Fruit fly (Drosophila melanogaster) whole organism, embryonic: Measurements from ENCODE around the gene CG15212.

Experiments used
- CG10267 ChIP-seq: fragments of 200-800 bp; sonication (Bioruptor generic); optimal IDR thresholded peaks from 2 replicates; lab custom pipeline; 2018; ENCODE audit warnings: missing biosample characterization, mild to moderate bottlenecking, missing genetic modification characterization, moderate library complexity
- CG11456 ChIP-seq: fragments of 200-800 bp; sonication (Bioruptor generic); IDR thresholded peaks from 3 replicates; pipeline ENCODE4 v1.3.6; 2022; ENCODE audit warnings: missing biosample characterization, missing genetic modification characterization
- CG12299 ChIP-seq: fragments of 200-800 bp; sonication (Bioruptor generic); optimal IDR thresholded peaks from 2 replicates; lab custom pipeline; 2018; ENCODE audit warnings: missing biosample characterization, mild to moderate bottlenecking, missing genetic modification characterization
- CG15269 ChIP-seq: fragments of 200-800 bp; sonication (Bioruptor generic); optimal IDR thresholded peaks from 2 replicates; lab custom pipeline; 2018; ENCODE audit warnings: missing biosample characterization, mild to moderate bottlenecking, missing genetic modification characterization, moderate library complexity
- CG15479 ChIP-seq: fragments of 200-800 bp; sonication (Bioruptor generic); optimal IDR thresholded peaks from 3 replicates; lab custom pipeline; 2019; ENCODE audit warnings: missing biosample characterization, mild to moderate bottlenecking, missing genetic modification characterization, moderate library complexity
- CG17568 ChIP-seq: fragments of 200-800 bp; sonication (Bioruptor generic); optimal IDR thresholded peaks from 2 replicates; lab custom pipeline; 2018; ENCODE audit warnings: missing biosample characterization, mild to moderate bottlenecking, missing genetic modification characterization, moderate library complexity
- CG2678 ChIP-seq: fragments of 200-800 bp; sonication (Bioruptor generic); optimal IDR thresholded peaks from 3 replicates; lab custom pipeline; 2019; ENCODE audit warnings: missing biosample characterization, mild to moderate bottlenecking, missing genetic modification characterization, moderate library complexity
- CG34376 ChIP-seq: fragments of 200-800 bp; sonication (Bioruptor generic); optimal IDR thresholded peaks from 2 replicates; lab custom pipeline; 2018; ENCODE audit warnings: missing biosample characterization, mild to moderate bottlenecking, missing genetic modification characterization
- CG3847 ChIP-seq: fragments of 200-800 bp; sonication (Bioruptor generic); IDR thresholded peaks from 2 replicates; pipeline ENCODE4 v1.3.6; 2022; ENCODE audit warnings: missing biosample characterization, missing genetic modification characterization
- CG5180 ChIP-seq: fragments of 200-800 bp; sonication (Bioruptor generic); optimal IDR thresholded peaks from 3 replicates; lab custom pipeline; 2017; ENCODE audit warnings: missing biosample characterization, missing genetic modification characterization, mild to moderate bottlenecking, moderate library complexity, missing genetic modification reagents
- CG8290 ChIP-seq, 3 experiments: fragments of 200-800 bp; sonication (Bioruptor generic); optimal IDR thresholded peaks; 2 replicates each; lab custom pipeline; 2016 to 2019; ENCODE audit warnings: missing biosample characterization in 3 of 3, missing genetic modification characterization in 3 of 3, mild to moderate bottlenecking in 2 of 3, moderate library complexity in 1 of 3
- CG8924 ChIP-seq: fragments of 200-800 bp; optimal IDR thresholded peaks from 3 replicates; lab custom pipeline; 2019; ENCODE audit warnings: missing biosample characterization, mild to moderate bottlenecking, missing genetic modification characterization, moderate library complexity
- CG9215 ChIP-seq: fragments of 200-800 bp; sonication (Bioruptor generic); IDR thresholded peaks from 2 replicates; pipeline ENCODE4 v1.3.6; 2022; ENCODE audit warnings: missing biosample characterization, missing genetic modification characterization
- Doc2 ChIP-seq: fragments of 200-800 bp; sonication (Bioruptor generic); IDR thresholded peaks from 2 replicates; pipeline ENCODE4 v1.3.6; 2022; ENCODE audit warnings: missing biosample characterization, missing genetic modification characterization
- Dp ChIP-seq: fragments of 200-800 bp; sonication (Bioruptor generic); optimal IDR thresholded peaks from 2 replicates; lab custom pipeline; 2018; ENCODE audit warnings: missing biosample characterization, mild to moderate bottlenecking, missing genetic modification characterization, moderate library complexity
- Ets65A ChIP-seq: fragments of 200-800 bp; sonication (Bioruptor generic); peaks from one replicate; lab custom pipeline; 2016; ENCODE audit warnings: missing biosample characterization, missing genetic modification characterization
- Fer3 ChIP-seq: fragments of 200-800 bp; sonication (Bioruptor generic); optimal IDR thresholded peaks from 2 replicates; lab custom pipeline; 2018; ENCODE audit warnings: missing biosample characterization, mild to moderate bottlenecking, missing genetic modification characterization, moderate library complexity
- GATAe ChIP-seq: fragments of 200-800 bp; sonication (Bioruptor generic); conservative IDR thresholded peaks from 2 replicates; pipeline ENCODE4 v1.3.6; 2022; ENCODE audit warnings: missing biosample characterization, missing genetic modification characterization
- Gsc ChIP-seq: fragments of 200-800 bp; sonication (Bioruptor generic); IDR thresholded peaks from 2 replicates; pipeline ENCODE4 v1.3.6; 2022; ENCODE audit warnings: missing biosample characterization, missing genetic modification characterization
- Hr78 ChIP-seq, 2 experiments: fragments of 200-800 bp in 1 of 2; fragments of >200 bp in 1 of 2; sonication (Bioruptor generic) in 1 of 2; optimal IDR thresholded peaks; 2 replicates each; lab custom pipeline; 2017 to 2019; ENCODE audit warnings: missing biosample characterization in 2 of 2, missing genetic modification characterization in 2 of 2, mild to moderate bottlenecking in 1 of 2, moderate library complexity in 1 of 2
- Med ChIP-seq: fragments of 200-800 bp; sonication (Bioruptor generic); peaks from one replicate; lab custom pipeline; 2016; ENCODE audit warnings: missing biosample characterization, missing genetic modification characterization, mild to moderate bottlenecking, inconsistent platforms, moderate library complexity
- Pdp1 ChIP-seq, 2 experiments: fragments of 200-800 bp; sonication (Bioruptor generic); optimal IDR thresholded peaks; 3 replicates each; lab custom pipeline; 2016; ENCODE audit warnings: missing biosample characterization in 2 of 2, missing genetic modification characterization in 2 of 2, mild to moderate bottlenecking in 1 of 2, moderate library complexity in 1 of 2
- Ravus ChIP-seq: fragments of 200-800 bp; sonication (Bioruptor generic); IDR thresholded peaks from 2 replicates; pipeline ENCODE4 v1.3.6; 2022; ENCODE audit warnings: missing biosample characterization, missing genetic modification characterization
- ab ChIP-seq: fragments of 200-800 bp; sonication (Bioruptor generic); optimal IDR thresholded peaks from 2 replicates; lab custom pipeline; 2016; ENCODE audit warnings: missing biosample characterization, missing genetic modification characterization
- ac ChIP-seq: fragments of 200-800 bp; sonication (Bioruptor generic); optimal IDR thresholded peaks from 3 replicates; lab custom pipeline; 2017; ENCODE audit warnings: missing biosample characterization, mild to moderate bottlenecking, missing genetic modification characterization
- caup ChIP-seq: fragments of 200-800 bp; sonication (Bioruptor generic); optimal IDR thresholded peaks from 3 replicates; lab custom pipeline; 2017; ENCODE audit warnings: missing biosample characterization, mild to moderate bottlenecking, missing genetic modification characterization, moderate library complexity; ENCODE audit not compliant: severe bottlenecking
- cwo ChIP-seq: fragments of 200-800 bp; sonication (Bioruptor generic); optimal IDR thresholded peaks from 3 replicates; lab custom pipeline; 2017; ENCODE audit warnings: missing biosample characterization, missing genetic modification characterization, mild to moderate bottlenecking, moderate library complexity, missing genetic modification reagents
- exex ChIP-seq: fragments of 200-800 bp; sonication (Bioruptor generic); optimal IDR thresholded peaks from 4 replicates; lab custom pipeline; 2018; ENCODE audit warnings: missing biosample characterization, mild to moderate bottlenecking, missing genetic modification characterization, moderate library complexity
- fu2 ChIP-seq: fragments of 200-800 bp; sonication (Bioruptor generic); optimal IDR thresholded peaks from 2 replicates; lab custom pipeline; 2016; ENCODE audit warnings: missing biosample characterization, missing genetic modification characterization
- grn ChIP-seq: fragments of 200-800 bp; sonication (Bioruptor generic); optimal IDR thresholded peaks from 3 replicates; lab custom pipeline; 2017; ENCODE audit warnings: missing biosample characterization, missing genetic modification characterization
- hth ChIP-seq: fragments of >200 bp; optimal IDR thresholded peaks from 2 replicates; lab custom pipeline; 2017; ENCODE audit warnings: inconsistent platforms
- insv ChIP-seq, 2 experiments: fragments of 200-800 bp; sonication (Bioruptor generic); optimal IDR thresholded peaks; 3 replicates each; lab custom pipeline; 2016 to 2018; ENCODE audit warnings: missing biosample characterization in 2 of 2, missing genetic modification characterization in 2 of 2
- inv ChIP-seq: fragments of 200-800 bp; sonication (Bioruptor generic); IDR thresholded peaks from 2 replicates; pipeline ENCODE4 v1.3.6; 2022; ENCODE audit warnings: missing biosample characterization, missing genetic modification characterization; ENCODE audit not compliant: partially characterized antibody
- lab ChIP-seq: fragments of 200-800 bp; sonication (Bioruptor generic); optimal IDR thresholded peaks from 3 replicates; lab custom pipeline; 2017; ENCODE audit warnings: missing biosample characterization, missing genetic modification characterization, mild to moderate bottlenecking, moderate library complexity, missing genetic modification reagents
- mirr ChIP-seq: fragments of 200-800 bp; sonication (Bioruptor generic); optimal IDR thresholded peaks from 3 replicates; lab custom pipeline; 2018; ENCODE audit warnings: missing biosample characterization, mild to moderate bottlenecking, missing genetic modification characterization
- onecut ChIP-seq: fragments of 200-800 bp; sonication (Bioruptor generic); IDR thresholded peaks from 2 replicates; pipeline ENCODE4 v1.3.6; 2022; ENCODE audit warnings: missing biosample characterization, missing genetic modification characterization
- pum ChIP-seq: fragments of 200-800 bp; sonication (Bioruptor generic); optimal IDR thresholded peaks from 2 replicates; lab custom pipeline; 2016; ENCODE audit warnings: missing biosample characterization, missing genetic modification characterization
- sd ChIP-seq: fragments of 200-800 bp; sonication (Bioruptor generic); optimal IDR thresholded peaks from 3 replicates; lab custom pipeline; 2018; ENCODE audit warnings: missing biosample characterization, mild to moderate bottlenecking, missing genetic modification characterization, moderate library complexity
- sr ChIP-seq: fragments of 200-800 bp; sonication (Bioruptor generic); IDR thresholded peaks from 3 replicates; pipeline ENCODE4 v1.3.6; 2022; ENCODE audit warnings: missing biosample characterization, missing genetic modification characterization
- stwl ChIP-seq: fragments of 200-800 bp; sonication (Bioruptor generic); optimal IDR thresholded peaks from 3 replicates; lab custom pipeline; 2018; ENCODE audit warnings: missing biosample characterization, mild to moderate bottlenecking, missing genetic modification characterization, moderate library complexity
- sug ChIP-seq: fragments of 200-800 bp; optimal IDR thresholded peaks from 2 replicates; lab custom pipeline; 2019; ENCODE audit warnings: missing biosample characterization, mild to moderate bottlenecking, missing genetic modification characterization, moderate library complexity
- tx ChIP-seq: fragments of 200-800 bp; sonication (Bioruptor generic); optimal IDR thresholded peaks from 2 replicates; lab custom pipeline; 2016; ENCODE audit warnings: missing biosample characterization, missing genetic modification characterization
- vnd ChIP-seq: fragments of 200-800 bp; sonication (Bioruptor generic); IDR thresholded peaks from 3 replicates; pipeline ENCODE4 v1.3.6; 2022; ENCODE audit warnings: missing biosample characterization, missing genetic modification characterization; ENCODE audit not compliant: partially characterized antibody
- wor ChIP-seq: fragments of 200-800 bp; sonication (Bioruptor generic); IDR thresholded peaks from 2 replicates; pipeline ENCODE4 v1.3.6; 2022; ENCODE audit warnings: missing biosample characterization, missing genetic modification characterization

The CG15212 gene

DNA sequence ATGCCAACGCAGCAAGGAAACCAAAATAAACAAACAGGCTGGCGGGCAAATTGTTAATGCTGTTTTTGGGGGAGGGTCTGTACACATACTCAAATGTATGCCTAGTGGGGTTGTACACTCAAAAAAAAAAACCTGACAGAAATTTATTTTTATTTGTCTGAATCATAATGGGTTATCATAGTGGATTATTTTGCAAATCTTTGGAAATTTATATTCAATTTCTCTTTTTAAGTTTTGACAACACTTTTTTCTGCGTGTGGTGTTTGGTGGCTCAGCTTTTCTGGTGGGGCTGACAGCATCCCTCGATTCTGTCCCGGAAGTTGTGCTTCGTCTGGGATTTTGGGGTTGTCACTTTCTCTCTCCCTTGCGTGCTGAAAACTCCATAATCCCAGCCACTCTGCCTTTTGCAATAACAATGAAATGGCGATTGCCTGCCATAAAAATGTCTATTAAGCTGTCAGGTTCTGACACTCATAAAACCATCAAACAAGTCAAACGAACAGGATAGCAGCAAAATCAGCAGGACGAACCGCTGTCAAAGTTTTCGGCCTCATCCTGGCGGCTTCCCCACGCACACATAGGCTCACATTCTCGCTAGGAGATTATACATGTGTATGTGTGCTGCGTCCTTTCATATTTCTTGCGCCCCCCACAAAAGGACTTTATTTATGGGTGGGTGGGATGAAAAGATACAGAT, 23.7 kb downstream of the CG15212 start (continued):
- no peak for TF ChIP-seq ab (GFP tag; lab: Kevin White, UChicago)
- TF ChIP-seq CG2678 (tag; lab: Kevin White, UChicago) = peak; percentile 85
- TF ChIP-seq CG5180 = peak; percentile 61
- TF ChIP-seq CG3847 (GFP tag; lab: Robert Waterston, UW) = peak; percentile 67; the same call in 1 of the 2 replicates
- TF ChIP-seq insv (GFP tag; optimal IDR thresholded peaks at IDR 0.05; lab: Kevin White, UChicago) = peak in 1 of 2 experiments; percentile 3
- peak; percentile 7 for TF ChIP-seq sug (tag; lab: Kevin White, UChicago)
- no peak for TF ChIP-seq Gsc (GFP tag; lab: Robert Waterston, UW)
- TF ChIP-seq vnd (GFP tag; lab: Robert Waterston, UW) = no peak
- TF ChIP-seq ac = no peak
- TF ChIP-seq CG11456 = peak; percentile 81
- TF ChIP-seq hth (lab: Kevin White, UChicago) = no peak
- no peak for TF ChIP-seq CG8924 (tag; lab: Kevin White, UChicago)
- peak; percentile 13 for TF ChIP-seq grn (GFP tag; lab: Kevin White, UChicago)
- peak; percentile 55 for TF ChIP-seq CG10267
- TF ChIP-seq tx (GFP tag; lab: Kevin White, UChicago) = peak; percentile 64
- TF ChIP-seq Fer3 (tag; lab: Kevin White, UChicago) = peak; percentile 74
- TF ChIP-seq pum (GFP tag; lab: Kevin White, UChicago) = peak; percentile 67
- TF ChIP-seq stwl (tag; lab: Kevin White, UChicago) = no peak
- TF ChIP-seq CG8290 (GFP tag; optimal IDR thresholded peaks at IDR 0.05; lab: Kevin White, UChicago) = peak; percentile 22
- TF ChIP-seq CG8290 (tag; optimal IDR thresholded peaks at IDR 0.05; lab: Kevin White, UChicago) = peak in 1 of 2 experiments; percentile 21
- TF ChIP-seq Dp = no peak
- TF ChIP-seq Ravus (GFP tag; lab: Robert Waterston, UW) = peak; percentile 45
- TF ChIP-seq CG9215 (GFP tag; lab: Robert Waterston, UW) = no peak
- TF ChIP-seq CG17568 (GFP tag; lab: Kevin White, UChicago) = no peak
- TF ChIP-seq CG12299 = peak; percentile 77
- TF ChIP-seq Doc2 (GFP tag; lab: Robert Waterston, UW) = peak; percentile 36; the same call in 1 of the 2 replicates

DNA sequence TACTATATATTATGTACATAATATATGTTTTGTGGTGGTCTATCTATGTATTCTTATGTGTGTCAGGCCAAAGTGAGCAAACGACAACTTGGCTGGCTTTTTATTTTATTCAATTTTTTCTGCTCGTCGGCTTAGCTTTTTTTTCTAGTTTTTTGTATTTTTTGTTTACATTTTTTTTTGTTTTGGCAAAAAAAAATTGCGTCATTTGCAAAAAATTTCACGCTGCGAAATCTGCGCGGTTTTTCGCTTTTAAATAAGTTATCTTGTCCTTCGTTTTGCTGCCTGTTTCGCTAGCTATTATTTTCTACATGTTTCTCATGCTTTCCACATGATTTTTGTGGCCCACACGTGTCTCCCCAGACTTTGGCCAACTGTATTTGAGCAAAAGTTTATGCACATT, 41.1 kb downstream of the CG15212 start:
- TF ChIP-seq Ets65A (GFP tag; lab: Kevin White, UChicago) (peak; percentile 23), onecut (GFP tag; lab: Robert Waterston, UW) (no peak)

DNA sequence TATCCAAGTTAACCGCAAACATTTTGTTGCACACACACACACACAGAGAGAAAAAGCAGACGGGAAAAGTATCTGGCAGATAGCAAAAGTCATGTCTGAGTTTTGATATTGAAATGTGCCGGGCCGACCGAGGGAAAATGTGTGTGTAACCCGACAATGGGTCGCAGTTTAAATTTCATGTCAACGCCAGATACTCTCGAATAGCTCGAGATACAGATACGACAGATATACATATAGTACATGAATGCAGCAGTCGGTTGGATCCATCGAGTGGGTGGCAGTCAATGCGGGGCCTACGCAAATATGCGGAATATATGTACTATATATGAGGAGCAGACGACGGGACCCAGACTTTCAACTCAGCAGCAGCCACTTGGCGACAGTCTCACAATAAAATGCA, 44.7 kb downstream of the CG15212 start:
- TF ChIP-seq Dp (no peak), Med (GFP tag; lab: Kevin White, UChicago) (peak; percentile 64)

DNA sequence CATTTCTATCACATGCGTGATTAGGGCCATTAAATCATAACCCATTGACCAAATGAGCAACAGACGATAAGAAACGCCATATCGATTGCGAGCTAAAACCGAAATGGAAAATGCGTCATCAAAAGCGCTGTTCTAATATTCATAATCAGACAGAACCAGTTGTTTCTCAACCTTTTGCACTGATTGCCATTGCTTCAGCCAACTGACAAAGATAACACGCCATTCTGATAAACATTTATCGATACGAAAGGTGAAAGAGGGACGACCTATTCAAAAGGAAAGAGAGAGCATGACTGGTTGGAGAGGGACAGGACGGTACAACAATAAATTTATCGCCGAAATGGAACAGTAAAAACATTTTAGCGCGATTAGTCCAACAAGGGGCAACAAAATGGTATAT, 45.4 kb downstream of the CG15212 start:
- TF ChIP-seq CG34376 (peak; percentile 34), caup (peak; percentile 27), exex (peak; percentile 88), CG15269 (tag; lab: Kevin White, UChicago) (no peak), fu2 (no peak), Pdp1 (GFP tag; optimal IDR thresholded peaks at IDR 0.05; lab: Kevin White, UChicago) (peak in 1 of 2 experiments; percentile 13), CG15479 (GFP tag; lab: Kevin White, UChicago) (peak; percentile 68), grn (GFP tag; lab: Kevin White, UChicago) (peak; percentile 62), mirr (peak; percentile 92), inv (no peak), sd (tag; lab: Kevin White, UChicago) (peak; percentile 53), wor (GFP tag; lab: Robert Waterston, UW) (no peak), cwo (GFP tag; lab: Kevin White, UChicago) (peak; percentile 40), Hr78 (GFP tag; optimal IDR thresholded peaks at IDR 0.05; lab: Kevin White, UChicago) (peak in 1 of 2 experiments; percentile 60), lab (GFP tag; lab: Kevin White, UChicago) (peak; percentile 59), sug (tag; lab: Kevin White, UChicago) (peak; percentile 63), GATAe (GFP tag; lab: Robert Waterston, UW) (peak; percentile 40), Ets65A (GFP tag; lab: Kevin White, UChicago) (peak; percentile 72), sr (GFP tag; lab: Robert Waterston, UW) (no peak)
